Worm (Caenorhabditis elegans) whole organism, early embryonic: ENCODE measurements around the gene aakg-3.

ENCODE experiments used
- F13C5.2 ChIP-seq: sonication (generic microtip); optimal IDR thresholded peaks from 2 replicates; lab custom pipeline; 2017; ENCODE audit warnings: mild to moderate bottlenecking, missing genetic modification characterization, inconsistent platforms, missing compliant biosample characterization
- aly-1 ChIP-seq: sonication (generic microtip); optimal IDR thresholded peaks from 2 replicates; lab custom pipeline; 2016; ENCODE audit warnings: missing genetic modification characterization, missing compliant biosample characterization
- ama-1 ChIP-seq: fragments of 150-350 bp; optimal IDR thresholded peaks from 2 replicates; lab custom pipeline; 2014
- ceh-36 ChIP-seq: sonication (generic microtip); optimal IDR thresholded peaks from 2 replicates; lab custom pipeline; 2016; ENCODE audit warnings: missing genetic modification characterization, inconsistent platforms, missing compliant biosample characterization
- flt-1 ChIP-seq: fragments of 200-800 bp; sonication (Bioruptor generic); IDR thresholded peaks from 2 replicates; pipeline ENCODE4 v1.3.6; 2022; ENCODE audit warnings: missing genetic modification characterization, missing compliant biosample characterization
- hmbx-1 ChIP-seq: sonication (generic microtip); optimal IDR thresholded peaks from 2 replicates; lab custom pipeline; 2016; ENCODE audit warnings: mild to moderate bottlenecking, missing genetic modification characterization, missing compliant biosample characterization
- hmg-4 ChIP-seq: fragments of 200-800 bp; sonication (Bioruptor generic); optimal IDR thresholded peaks from 2 replicates; lab custom pipeline; 2018; ENCODE audit warnings: mild to moderate bottlenecking, missing genetic modification characterization, missing compliant biosample characterization
- hnd-1 ChIP-seq: sonication (generic microtip); optimal IDR thresholded peaks from 2 replicates; lab custom pipeline; 2016; ENCODE audit warnings: missing genetic modification characterization, missing compliant biosample characterization
- pes-1 ChIP-seq: fragments of 200-800 bp; sonication (Bioruptor generic); IDR thresholded peaks from 2 replicates; pipeline ENCODE4 v1.3.6; 2022; ENCODE audit warnings: missing genetic modification reagents, missing genetic modification characterization, missing compliant biosample characterization
- scrt-1 ChIP-seq: fragments of 200-800 bp; sonication (Bioruptor generic); IDR thresholded peaks from 2 replicates; pipeline ENCODE4 v1.3.6; 2022; ENCODE audit warnings: missing genetic modification characterization, missing compliant biosample characterization
- sea-1 ChIP-seq: fragments of 200-800 bp; sonication (Bioruptor generic); conservative IDR thresholded peaks from 2 replicates; pipeline ENCODE4 v1.3.6; 2022; ENCODE audit warnings: missing genetic modification characterization, missing compliant biosample characterization
- tbx-11 ChIP-seq: fragments of 200-800 bp; sonication (Bioruptor generic); IDR thresholded peaks from 2 replicates; pipeline ENCODE4 v1.3.6; 2022; ENCODE audit warnings: missing genetic modification characterization, missing compliant biosample characterization
- tbx-37 ChIP-seq: fragments of 200-800 bp; sonication (Bioruptor generic); conservative IDR thresholded peaks from 2 replicates; pipeline ENCODE4 v1.3.6; 2022; ENCODE audit warnings: missing genetic modification reagents, missing genetic modification characterization, missing compliant biosample characterization
- tra-4 ChIP-seq: sonication (generic microtip); optimal IDR thresholded peaks from 2 replicates; lab custom pipeline; 2017; ENCODE audit warnings: missing genetic modification characterization, missing compliant biosample characterization

DNA sequence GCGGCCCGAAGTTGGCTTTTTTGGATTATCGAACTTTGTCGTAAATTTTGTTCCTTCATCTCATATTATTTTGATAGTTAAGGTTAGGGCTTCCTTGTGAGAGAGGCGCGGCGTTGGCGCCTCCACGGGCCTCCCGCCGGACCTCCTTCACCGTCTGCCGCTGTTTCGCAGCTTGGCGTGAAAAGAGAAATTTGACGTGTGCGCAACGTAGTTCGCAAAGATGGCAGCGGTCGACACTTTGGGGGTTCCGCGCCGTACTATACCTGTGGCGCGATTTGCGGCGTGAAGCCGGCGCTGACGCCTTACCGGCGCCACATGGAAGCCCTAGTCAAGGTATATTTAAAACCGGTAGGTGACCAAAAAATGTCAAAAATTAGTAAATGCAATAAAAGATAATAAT is 33.9 kb upstream of the aakg-3 start:
- TF ChIP-seq ama-1 (no peak), flt-1 (no peak), ceh-36 (tag; lab: Kevin White, UChicago) (no peak), tbx-11 (GFP tag; lab: Robert Waterston, UW) (no peak), hmbx-1 (tag; lab: Kevin White, UChicago) (no peak), tbx-37 (no peak), pes-1 (GFP tag; lab: Robert Waterston, UW) (no peak), hmg-4 (GFP tag; lab: Kevin White, UChicago) (no peak), F13C5.2 (tag; lab: Kevin White, UChicago) (no peak), hnd-1 (no peak), aly-1 (tag; lab: Kevin White, UChicago) (no peak), sea-1 (GFP tag; lab: Robert Waterston, UW) (no peak), tra-4 (tag; lab: Kevin White, UChicago) (no peak), scrt-1 (GFP tag; lab: Robert Waterston, UW) (no peak)
